Worm (Caenorhabditis elegans): Measurements from ENCODE around the gene F07B10.7.

F07B10.7 gene

DNA sequence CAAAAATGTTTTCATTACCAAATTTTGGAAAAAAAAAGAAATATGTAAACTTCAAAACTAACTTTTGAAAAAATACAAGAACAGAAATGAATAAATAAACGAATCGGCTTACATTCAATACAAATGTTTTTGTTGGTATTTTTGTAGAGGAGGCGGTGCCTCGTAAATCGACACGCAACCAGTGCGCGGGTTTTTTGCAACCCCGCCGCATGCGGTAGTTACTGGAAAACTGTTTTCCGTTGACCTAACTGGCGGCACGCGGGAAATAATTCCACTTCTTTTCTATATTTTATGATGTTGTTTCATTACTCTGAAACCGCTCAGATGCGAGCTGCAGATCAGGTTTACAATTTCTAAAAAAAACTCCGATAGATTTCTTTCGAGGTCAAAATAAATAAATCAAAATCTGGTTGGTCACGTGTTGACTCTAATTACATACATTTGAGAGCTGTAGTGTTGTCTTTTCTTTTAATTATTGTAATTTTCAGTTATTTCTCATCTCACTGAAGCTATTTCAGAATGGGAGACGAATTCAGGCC, 21.3 kb downstream of the F07B10.7 start, which contains the start of the genes dvc-1 and ima-1 (continued):
- no peak for TF ChIP-seq snpc-1.3 (tag; optimal IDR thresholded peaks at IDR 0.05; ENCODE audit: insufficient read depth)
- peak; percentile 69 for TF ChIP-seq B0019.2 (GFP tag; conservative IDR thresholded peaks at IDR 0.05)
- no peak for TF ChIP-seq unc-62 (GFP tag; optimal IDR thresholded peaks at IDR 0.05)
- 0 out of 2 replicates have a peak, but pooled peaks have one; percentile 23 for TF ChIP-seq let-526 (GFP tag; IDR thresholded peaks at IDR 0.05)
- peak; percentile 60 for TF ChIP-seq Y53G8AR.9 (GFP tag; conservative IDR thresholded peaks at IDR 0.05)
- TF ChIP-seq tlf-1 (GFP tag; optimal IDR thresholded peaks at IDR 0.05), result peak; percentile 89
- peak; percentile 48; the same call in 1 of the 2 replicates for TF ChIP-seq egrh-3 (GFP tag; IDR thresholded peaks at IDR 0.05)
- no peak for TF ChIP-seq zim-3 (tag; optimal IDR thresholded peaks at IDR 0.05)
- peak; percentile 72 for TF ChIP-seq die-1 (tag; optimal IDR thresholded peaks at IDR 0.05)
- 0 out of 2 replicates have a peak, but pooled peaks have one; percentile 49 for TF ChIP-seq F37B4.10 (GFP tag; IDR thresholded peaks at IDR 0.05)
- TF ChIP-seq ceh-40 (GFP tag; IDR thresholded peaks at IDR 0.05), result 0 out of 2 replicates have a peak, but pooled peaks have one; percentile 41
- peak; percentile 35 for TF ChIP-seq hrde-1 (tag; optimal IDR thresholded peaks at IDR 0.05; ENCODE audit: borderline replicate concordance)
- TF ChIP-seq lin-35 (GFP tag; optimal IDR thresholded peaks at IDR 0.05), result peak; percentile 8 to 59 (median 43)
- no peak for TF ChIP-seq lag-1 (GFP tag; IDR thresholded peaks at IDR 0.05)
- TF ChIP-seq D2030.7 (GFP tag; IDR thresholded peaks at IDR 0.05), result peak; percentile 91
- 0 out of 2 replicates have a peak, but pooled peaks have one; percentile 18 for TF ChIP-seq aptf-2 (GFP tag; conservative IDR thresholded peaks at IDR 0.05)
- TF ChIP-seq ets-4 (GFP tag; optimal IDR thresholded peaks at IDR 0.05), result no peak
- no peak for TF ChIP-seq F52B5.7 (tag; optimal IDR thresholded peaks at IDR 0.05)
- no peak for TF ChIP-seq cebp-2 (GFP tag; IDR thresholded peaks at IDR 0.05)
- no peak for TF ChIP-seq let-607 (tag; optimal IDR thresholded peaks at IDR 0.05)
- 0 out of 2 replicates have a peak, but pooled peaks have one; percentile 62 for TF ChIP-seq bed-2 (GFP tag; IDR thresholded peaks at IDR 0.05)
- TF ChIP-seq F57C9.4 (tag; optimal IDR thresholded peaks at IDR 0.05), result no peak
- peak; percentile 33 for TF ChIP-seq rpc-1 (optimal IDR thresholded peaks at IDR 0.05)
- TF ChIP-seq rpc-1 (tag; optimal IDR thresholded peaks at IDR 0.05), result no peak
- TF ChIP-seq zfh-2 (GFP tag; conservative IDR thresholded peaks at IDR 0.05), result no peak
- TF ChIP-seq tbx-9 (tag; optimal IDR thresholded peaks at IDR 0.05; ENCODE audit: borderline replicate concordance), result no peak
- TF ChIP-seq gei-17 (GFP tag; optimal IDR thresholded peaks at IDR 0.05), result no peak
- TF ChIP-seq lin-40 (tag; optimal IDR thresholded peaks at IDR 0.05), result no peak
- TF ChIP-seq snpc-1.1 (tag; optimal IDR thresholded peaks at IDR 0.05; ENCODE audit: insufficient read depth), result peak; percentile 37
- peak; percentile 86 for TF ChIP-seq ztf-25 (GFP tag; IDR thresholded peaks at IDR 0.05)
- TF ChIP-seq him-1 (tag; optimal IDR thresholded peaks at IDR 0.05), result peak; percentile 66
- peak; percentile 88 for TF ChIP-seq xnd-1 (tag; optimal IDR thresholded peaks at IDR 0.05)
- no peak for TF ChIP-seq atf-7 (tag; optimal IDR thresholded peaks at IDR 0.05)
- TF ChIP-seq Y95B8A.8 (GFP tag; IDR thresholded peaks at IDR 0.05), result peak; percentile 81
- no peak for TF ChIP-seq sptf-2 (GFP tag; optimal IDR thresholded peaks at IDR 0.05)
- peak; percentile 55; the same call in 1 of the 2 replicates for TF ChIP-seq Y79H2A.3 (GFP tag; conservative IDR thresholded peaks at IDR 0.05)
- TF ChIP-seq chd-7 (tag; optimal IDR thresholded peaks at IDR 0.05), result no peak
- no peak for TF ChIP-seq hlh-12 (tag; optimal IDR thresholded peaks at IDR 0.05)
- 0 out of 2 replicates have a peak, but pooled peaks have one; percentile 43 for TF ChIP-seq ztf-28 (GFP tag; IDR thresholded peaks at IDR 0.05)
- peak; percentile 81 for TF ChIP-seq F33H1.4 (GFP tag; IDR thresholded peaks at IDR 0.05)
- TF ChIP-seq ztf-18 (tag; optimal IDR thresholded peaks at IDR 0.05), result peak; percentile 67
- TF ChIP-seq egl-44 (GFP tag; IDR thresholded peaks at IDR 0.05), result no peak
- TF ChIP-seq F57A8.1 (GFP tag; optimal IDR thresholded peaks at IDR 0.05), result no peak
- TF ChIP-seq dpl-1 (GFP tag; optimal IDR thresholded peaks at IDR 0.05), result peak; percentile 88
- TF ChIP-seq madf-8 (GFP tag; conservative IDR thresholded peaks at IDR 0.05), result peak; percentile 93
- TF ChIP-seq pbrm-1 (GFP tag; IDR thresholded peaks at IDR 0.05), result peak; percentile 60
- 0 out of 2 replicates have a peak, but pooled peaks have one; percentile 14 for TF ChIP-seq nfyb-1 (GFP tag; IDR thresholded peaks at IDR 0.05)
